Worm (Caenorhabditis elegans): ENCODE data around the gene M02G9.4.

Gene M02G9.4

ce11 chrII:10321410-10321809, 4.3 kb downstream of the M02G9.4 start, which contains the start of gene idpp-4:
Gene idpp-4 (plus strand): TSS chrII:10321460.
- no peak for TF ChIP-seq med-1 (GFP tag; optimal IDR thresholded peaks at IDR 0.05; ENCODE audit: insufficient read depth)
- TF ChIP-seq ztf-23 (GFP tag; IDR thresholded peaks at IDR 0.05): no peak
- no peak for TF ChIP-seq ref-1 (GFP tag; conservative IDR thresholded peaks at IDR 0.05)
- TF ChIP-seq ztf-29 (GFP tag; IDR thresholded peaks at IDR 0.05): no peak
- no peak for TF ChIP-seq cog-1 (tag; optimal IDR thresholded peaks at IDR 0.05)
- TF ChIP-seq klf-2 (GFP tag; conservative IDR thresholded peaks at IDR 0.05): no peak
- TF ChIP-seq flt-1 (GFP tag; IDR thresholded peaks at IDR 0.05): no peak
- no peak for TF ChIP-seq T22C8.4 (GFP tag; IDR thresholded peaks at IDR 0.05)
- no peak for TF ChIP-seq tab-1 (GFP tag; IDR thresholded peaks at IDR 0.05)

ce11 chrII:10325615-10326232, 8.6 kb downstream of the M02G9.4 start, which contains the start of gene appg-1:
Gene appg-1 (plus strand): TSS chrII:10326041.
- TF ChIP-seq med-1 (GFP tag; optimal IDR thresholded peaks at IDR 0.05; ENCODE audit: insufficient read depth) (no peak), tab-1 (GFP tag; IDR thresholded peaks at IDR 0.05) (no peak), ztf-29 (GFP tag; IDR thresholded peaks at IDR 0.05) (no peak), ztf-23 (GFP tag; IDR thresholded peaks at IDR 0.05) (no peak), flt-1 (GFP tag; IDR thresholded peaks at IDR 0.05) (no peak), klf-2 (GFP tag; conservative IDR thresholded peaks at IDR 0.05) (no peak), T22C8.4 (GFP tag; IDR thresholded peaks at IDR 0.05) (no peak), ref-1 (GFP tag; conservative IDR thresholded peaks at IDR 0.05) (no peak), cog-1 (tag; optimal IDR thresholded peaks at IDR 0.05) (no peak)

- TF ChIP-seq ztf-23 (GFP tag; IDR thresholded peaks at IDR 0.05): no peak
- no peak for TF ChIP-seq T22C8.4 (GFP tag; IDR thresholded peaks at IDR 0.05)
- no peak for TF ChIP-seq flt-1 (GFP tag; IDR thresholded peaks at IDR 0.05)
- no peak for TF ChIP-seq klf-2 (GFP tag; conservative IDR thresholded peaks at IDR 0.05)
- TF ChIP-seq med-1 (GFP tag; optimal IDR thresholded peaks at IDR 0.05; ENCODE audit: insufficient read depth): no peak
- no peak for TF ChIP-seq ref-1 (GFP tag; conservative IDR thresholded peaks at IDR 0.05)
- no peak for TF ChIP-seq tab-1 (GFP tag; IDR thresholded peaks at IDR 0.05)
- TF ChIP-seq ztf-29 (GFP tag; IDR thresholded peaks at IDR 0.05): no peak
- TF ChIP-seq cog-1 (tag; optimal IDR thresholded peaks at IDR 0.05): no peak
These were observed 12.6 kb downstream of the M02G9.4 start for ce11 chrII:10329754-10330153.

ce11 chrII:10345012-10345411, 27.9 kb downstream of the M02G9.4 start, which contains the start of gene pro-2:
Gene pro-2 (minus strand): TSS chrII:10345112.
- TF ChIP-seq T22C8.4 (GFP tag; IDR thresholded peaks at IDR 0.05) (no peak), ztf-23 (GFP tag; IDR thresholded peaks at IDR 0.05) (no peak), cog-1 (tag; optimal IDR thresholded peaks at IDR 0.05) (no peak), ref-1 (GFP tag; conservative IDR thresholded peaks at IDR 0.05) (no peak), ztf-29 (GFP tag; IDR thresholded peaks at IDR 0.05) (no peak), med-1 (GFP tag; optimal IDR thresholded peaks at IDR 0.05; ENCODE audit: insufficient read depth) (no peak), tab-1 (GFP tag; IDR thresholded peaks at IDR 0.05) (no peak), flt-1 (GFP tag; IDR thresholded peaks at IDR 0.05) (no peak), klf-2 (GFP tag; conservative IDR thresholded peaks at IDR 0.05) (no peak)

- TF ChIP-seq flt-1 (GFP tag; IDR thresholded peaks at IDR 0.05) (peak; percentile 10; the same call in 1 of the 2 replicates), ztf-29 (GFP tag; IDR thresholded peaks at IDR 0.05) (no peak), cog-1 (tag; optimal IDR thresholded peaks at IDR 0.05) (no peak), tab-1 (GFP tag; IDR thresholded peaks at IDR 0.05) (no peak), ztf-23 (GFP tag; IDR thresholded peaks at IDR 0.05) (no peak)
These were observed 29.0 kb downstream of the M02G9.4 start, which contains the start of gene C07E3.10 for ce11 chrII:10346075-10346474. Gene C07E3.10 (plus strand): TSS chrII:10346375.

- TF ChIP-seq klf-2 (GFP tag; conservative IDR thresholded peaks at IDR 0.05): no peak
- no peak for TF ChIP-seq ztf-29 (GFP tag; IDR thresholded peaks at IDR 0.05)
- TF ChIP-seq ref-1 (GFP tag; conservative IDR thresholded peaks at IDR 0.05): no peak
- no peak for TF ChIP-seq cog-1 (tag; optimal IDR thresholded peaks at IDR 0.05)
- TF ChIP-seq ztf-23 (GFP tag; IDR thresholded peaks at IDR 0.05): no peak
- TF ChIP-seq flt-1 (GFP tag; IDR thresholded peaks at IDR 0.05): no peak
These were observed 32.8 kb downstream of the M02G9.4 start, which contains the start of gene stip-1 for ce11 chrII:10349915-10350314. Gene stip-1 (minus strand): TSS chrII:10350012.

ce11 chrII:10350487-10350886, 33.4 kb downstream of the M02G9.4 start, which contains the start of gene C07E3.9:
Gene C07E3.9 (plus strand): TSS chrII:10350756.
- TF ChIP-seq med-1 (GFP tag; optimal IDR thresholded peaks at IDR 0.05; ENCODE audit: insufficient read depth) (no peak), T22C8.4 (GFP tag; IDR thresholded peaks at IDR 0.05) (no peak), cog-1 (tag; optimal IDR thresholded peaks at IDR 0.05) (no peak), tab-1 (GFP tag; IDR thresholded peaks at IDR 0.05) (no peak), ztf-29 (GFP tag; IDR thresholded peaks at IDR 0.05) (no peak), ref-1 (GFP tag; conservative IDR thresholded peaks at IDR 0.05) (no peak), ztf-23 (GFP tag; IDR thresholded peaks at IDR 0.05) (no peak)

ce11 chrII:10351963-10352362, 34.9 kb downstream of the M02G9.4 start, which contains the start of gene C07E3.8:
Gene C07E3.8 (plus strand): TSS chrII:10352263.
- no peak for TF ChIP-seq med-1 (GFP tag; optimal IDR thresholded peaks at IDR 0.05; ENCODE audit: insufficient read depth)
- no peak for TF ChIP-seq flt-1 (GFP tag; IDR thresholded peaks at IDR 0.05)
- TF ChIP-seq tab-1 (GFP tag; IDR thresholded peaks at IDR 0.05): no peak
- TF ChIP-seq ref-1 (GFP tag; conservative IDR thresholded peaks at IDR 0.05): no peak
- no peak for TF ChIP-seq T22C8.4 (GFP tag; IDR thresholded peaks at IDR 0.05)
- TF ChIP-seq klf-2 (GFP tag; conservative IDR thresholded peaks at IDR 0.05): no peak
- no peak for TF ChIP-seq cog-1 (tag; optimal IDR thresholded peaks at IDR 0.05)
- no peak for TF ChIP-seq ztf-23 (GFP tag; IDR thresholded peaks at IDR 0.05)
- TF ChIP-seq ztf-29 (GFP tag; IDR thresholded peaks at IDR 0.05): no peak

ce11 chrII:10357468-10358007, 40.4 kb downstream of the M02G9.4 start, which contains the start of gene C07E3.3:
Gene C07E3.3 (minus strand): TSS chrII:10357518.
- TF ChIP-seq ztf-29 (GFP tag; IDR thresholded peaks at IDR 0.05) (no peak), ref-1 (GFP tag; conservative IDR thresholded peaks at IDR 0.05) (no peak), T22C8.4 (GFP tag; IDR thresholded peaks at IDR 0.05) (no peak), ztf-23 (GFP tag; IDR thresholded peaks at IDR 0.05) (no peak), tab-1 (GFP tag; IDR thresholded peaks at IDR 0.05) (no peak), cog-1 (tag; optimal IDR thresholded peaks at IDR 0.05) (no peak), klf-2 (GFP tag; conservative IDR thresholded peaks at IDR 0.05) (no peak), med-1 (GFP tag; optimal IDR thresholded peaks at IDR 0.05; ENCODE audit: insufficient read depth) (no peak), flt-1 (GFP tag; IDR thresholded peaks at IDR 0.05) (no peak)
